Worm (Caenorhabditis elegans): ENCODE data around the gene Y37A1A.3.

The Y37A1A.3 gene

DNA sequence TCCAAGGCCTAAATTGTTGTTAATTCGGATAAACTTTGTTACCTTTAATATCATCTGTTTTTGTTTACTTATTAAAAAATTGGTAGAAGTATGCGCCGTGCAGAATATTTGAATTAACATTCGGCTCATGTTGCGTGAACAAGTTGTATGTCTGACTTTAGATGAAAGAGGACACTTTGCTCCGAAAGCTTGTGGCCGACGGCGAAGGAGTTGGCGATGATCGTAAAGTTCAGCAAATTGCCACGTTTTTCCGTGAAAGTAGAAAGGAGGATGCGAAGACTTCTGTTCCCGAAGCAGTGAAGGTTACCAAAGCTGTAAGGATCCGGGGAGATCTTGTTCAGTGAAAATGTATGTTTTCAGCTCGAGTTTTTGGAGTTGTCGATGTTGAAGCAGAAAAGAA, 20.1 kb downstream of the Y37A1A.3 start, which contains the start of gene thoc-7:
TSS of gene thoc-7 (plus strand) at position 162 of the 400 bp plus-strand sequence.
- no peak for TF ChIP-seq nhr-76 (tag; optimal IDR thresholded peaks at IDR 0.05)
- TF ChIP-seq lsy-2 (tag; optimal IDR thresholded peaks at IDR 0.05) = no peak
- no peak for TF ChIP-seq lin-32 (GFP tag; optimal IDR thresholded peaks at IDR 0.05)
- no peak for TF ChIP-seq unc-62 (GFP tag; optimal IDR thresholded peaks at IDR 0.05)
- TF ChIP-seq drap-1 (GFP tag; optimal IDR thresholded peaks at IDR 0.05) = no peak
- no peak for TF ChIP-seq nhr-28 (tag; optimal IDR thresholded peaks at IDR 0.05)
- TF ChIP-seq nhr-2 (tag; optimal IDR thresholded peaks at IDR 0.05) = no peak
- no peak for TF ChIP-seq flh-1 (GFP tag; optimal IDR thresholded peaks at IDR 0.05)
- TF ChIP-seq bed-3 (GFP tag; optimal IDR thresholded peaks at IDR 0.05) = no peak
- TF ChIP-seq sem-2 (GFP tag; optimal IDR thresholded peaks at IDR 0.05) = no peak
- no peak for TF ChIP-seq cnd-1 (tag; optimal IDR thresholded peaks at IDR 0.05)
- no peak for TF ChIP-seq lin-13 (tag; optimal IDR thresholded peaks at IDR 0.05)
- TF ChIP-seq mls-2 (tag; optimal IDR thresholded peaks at IDR 0.05) = no peak
- TF ChIP-seq hlh-1 (tag; optimal IDR thresholded peaks at IDR 0.05) = no peak
- no peak for TF ChIP-seq ceh-83 (GFP tag; optimal IDR thresholded peaks at IDR 0.05)
- TF ChIP-seq pha-4 (tag; optimal IDR thresholded peaks at IDR 0.05) = no peak
- no peak for TF ChIP-seq tbx-8 (GFP tag; optimal IDR thresholded peaks at IDR 0.05)
- no peak for TF ChIP-seq ztf-11 (tag; optimal IDR thresholded peaks at IDR 0.05)
- TF ChIP-seq blmp-1 (tag; optimal IDR thresholded peaks at IDR 0.05) = no peak
- no peak for TF ChIP-seq ham-2 (GFP tag; optimal IDR thresholded peaks at IDR 0.05)

DNA sequence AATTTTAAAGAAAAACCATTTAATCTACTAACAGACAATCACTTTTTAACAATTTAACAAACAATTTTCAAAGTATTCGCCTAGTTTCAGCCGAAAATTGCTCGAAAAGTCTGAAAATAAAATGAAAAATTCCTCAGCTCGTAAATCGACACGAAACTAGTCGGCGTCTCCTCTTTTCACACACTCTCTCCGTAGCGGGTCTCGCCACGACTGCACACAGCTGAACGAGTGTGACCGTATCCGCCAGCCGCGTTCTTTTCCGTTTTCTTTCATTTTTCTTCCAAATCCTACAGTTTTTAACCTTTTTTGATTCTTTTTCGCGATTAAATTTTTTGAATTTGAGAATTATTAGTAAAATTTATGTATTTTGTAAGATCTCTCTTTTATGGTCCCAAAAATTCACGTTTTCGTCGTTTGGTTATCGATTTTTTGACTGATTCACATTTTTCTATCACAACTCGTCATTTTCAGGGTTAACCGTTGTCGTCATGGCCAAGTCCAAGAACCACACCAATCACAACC, 20.9 kb downstream of the Y37A1A.3 start, which contains the start of gene rpl-29:
TSS of gene rpl-29 (plus strand) at position 472 of the 522 bp plus-strand sequence.
- TF ChIP-seq nhr-28 (tag; optimal IDR thresholded peaks at IDR 0.05) = no peak
- no peak for TF ChIP-seq nhr-76 (tag; optimal IDR thresholded peaks at IDR 0.05)
- TF ChIP-seq bed-3 (GFP tag; optimal IDR thresholded peaks at IDR 0.05) = no peak
- TF ChIP-seq ceh-43 (GFP tag; optimal IDR thresholded peaks at IDR 0.05) = no peak
- peak; percentile 41 for TF ChIP-seq ces-1 (GFP tag; optimal IDR thresholded peaks at IDR 0.05)
- peak; percentile 99 for TF ChIP-seq lsy-2 (tag; optimal IDR thresholded peaks at IDR 0.05)
- TF ChIP-seq ceh-83 (GFP tag; optimal IDR thresholded peaks at IDR 0.05) = no peak
- no peak for TF ChIP-seq drap-1 (GFP tag; optimal IDR thresholded peaks at IDR 0.05)
- no peak for TF ChIP-seq lin-32 (GFP tag; optimal IDR thresholded peaks at IDR 0.05)
- TF ChIP-seq unc-120 (tag; optimal IDR thresholded peaks at IDR 0.05; ENCODE audit: poor library complexity, severe bottlenecking) = peak; percentile 1
- TF ChIP-seq nhr-12 (tag; optimal IDR thresholded peaks at IDR 0.05) = peak; percentile 11
- no peak for TF ChIP-seq sptf-1 (tag; optimal IDR thresholded peaks at IDR 0.05)
- peak; percentile 54 for TF ChIP-seq mep-1 (tag; optimal IDR thresholded peaks at IDR 0.05)
- no peak for TF ChIP-seq blmp-1 (tag; optimal IDR thresholded peaks at IDR 0.05)
- TF ChIP-seq flh-1 (GFP tag; optimal IDR thresholded peaks at IDR 0.05) = no peak
- no peak for TF ChIP-seq unc-62 (GFP tag; optimal IDR thresholded peaks at IDR 0.05)
- no peak for TF ChIP-seq mls-2 (tag; optimal IDR thresholded peaks at IDR 0.05)
- peak; percentile 78 for TF ChIP-seq nhr-237 (tag; optimal IDR thresholded peaks at IDR 0.05)
- TF ChIP-seq ceh-39 (tag; optimal IDR thresholded peaks at IDR 0.05) = peak; percentile 80
- no peak for TF ChIP-seq zip-8 (tag; optimal IDR thresholded peaks at IDR 0.05)
- peak; percentile 82 for TF ChIP-seq lin-13 (tag; optimal IDR thresholded peaks at IDR 0.05)
- TF ChIP-seq nhr-2 (tag; optimal IDR thresholded peaks at IDR 0.05) = no peak
- TF ChIP-seq ztf-11 (tag; optimal IDR thresholded peaks at IDR 0.05) = no peak
- no peak for TF ChIP-seq ham-2 (GFP tag; optimal IDR thresholded peaks at IDR 0.05)
- peak; percentile 78 for TF ChIP-seq hlh-1 (tag; optimal IDR thresholded peaks at IDR 0.05)
- no peak for TF ChIP-seq M03D4.4 (tag; optimal IDR thresholded peaks at IDR 0.05)
- peak; percentile 86 for TF ChIP-seq pha-4 (tag; optimal IDR thresholded peaks at IDR 0.05)
- no peak for TF ChIP-seq snpc-4 (tag; optimal IDR thresholded peaks at IDR 0.05)
- no peak for TF ChIP-seq sem-2 (GFP tag; optimal IDR thresholded peaks at IDR 0.05)
- TF ChIP-seq mab-5 (tag; optimal IDR thresholded peaks at IDR 0.05) = no peak
- TF ChIP-seq cnd-1 (tag; optimal IDR thresholded peaks at IDR 0.05) = no peak
- TF ChIP-seq elt-1 (tag; optimal IDR thresholded peaks at IDR 0.05; ENCODE audit: borderline replicate concordance, insufficient read depth) = no peak
- TF ChIP-seq elt-3 (tag; optimal IDR thresholded peaks at IDR 0.05) = no peak
- TF ChIP-seq unc-39 (tag; optimal IDR thresholded peaks at IDR 0.05) = no peak
- no peak for TF ChIP-seq tbx-8 (GFP tag; optimal IDR thresholded peaks at IDR 0.05)

DNA sequence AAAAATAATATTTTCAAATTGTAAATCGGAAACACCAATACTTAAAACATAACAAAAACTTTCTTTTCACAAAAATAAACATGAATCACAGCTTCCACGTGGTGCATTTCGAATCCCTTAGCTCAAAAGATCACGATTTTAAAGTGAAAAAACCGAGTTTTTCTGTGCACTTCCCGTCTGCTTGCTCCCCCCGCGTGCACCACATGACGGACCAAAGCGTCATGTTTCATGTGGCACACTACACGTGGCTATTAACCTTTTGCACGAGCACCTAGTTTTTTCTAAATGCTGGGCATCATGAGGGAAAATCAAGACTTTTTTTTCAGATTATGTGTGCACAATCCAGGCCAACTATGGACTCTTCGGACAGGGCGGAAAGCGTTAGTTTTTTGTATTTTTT, 21.9 kb downstream of the Y37A1A.3 start:
- TF ChIP-seq cnd-1 (tag; optimal IDR thresholded peaks at IDR 0.05) = no peak
- TF ChIP-seq hlh-1 (tag; optimal IDR thresholded peaks at IDR 0.05) = peak; percentile 11
- TF ChIP-seq nhr-76 (tag; optimal IDR thresholded peaks at IDR 0.05) = no peak
- TF ChIP-seq nhr-237 (tag; optimal IDR thresholded peaks at IDR 0.05) = no peak
- peak; percentile 5 for TF ChIP-seq unc-120 (tag; optimal IDR thresholded peaks at IDR 0.05; ENCODE audit: poor library complexity, severe bottlenecking)
- no peak for TF ChIP-seq drap-1 (GFP tag; optimal IDR thresholded peaks at IDR 0.05)
- TF ChIP-seq bed-3 (GFP tag; optimal IDR thresholded peaks at IDR 0.05) = no peak
- TF ChIP-seq zip-8 (tag; optimal IDR thresholded peaks at IDR 0.05) = no peak
- no peak for TF ChIP-seq unc-62 (GFP tag; optimal IDR thresholded peaks at IDR 0.05)
